Worm (Caenorhabditis elegans) whole organism, young adult: ENCODE data around the gene F55C12.4.
"Not testable (repeated sequence)": the region's sequence is repeated elsewhere in the genome, so short reads cannot be mapped to it uniquely, and the experiment has no call there.

Experiments
- C06A6.2 ChIP-seq: fragments of 200-800 bp; sonication (Bioruptor generic); conservative IDR thresholded peaks from 2 replicates; pipeline ENCODE4 v1.3.6; 2022; ENCODE audit warnings: missing genetic modification characterization, missing compliant biosample characterization
- D2030.7 ChIP-seq: fragments of 200-800 bp; sonication (Bioruptor generic); IDR thresholded peaks from 2 replicates; pipeline ENCODE4 v1.3.6; 2022; ENCODE audit warnings: missing genetic modification reagents, missing genetic modification characterization, missing compliant biosample characterization
- F10E7.11 ChIP-seq: sonication (generic microtip); optimal IDR thresholded peaks from 2 replicates; lab custom pipeline; 2017; ENCODE audit warnings: mild to moderate bottlenecking, missing genetic modification characterization, moderate library complexity, missing compliant biosample characterization
- F22D6.2 ChIP-seq: sonication (generic microtip); optimal IDR thresholded peaks from 2 replicates; lab custom pipeline; 2016; ENCODE audit warnings: mild to moderate bottlenecking, missing genetic modification characterization, missing compliant biosample characterization
- F33H1.4 ChIP-seq: fragments of 200-800 bp; sonication (Bioruptor generic); IDR thresholded peaks from 2 replicates; pipeline ENCODE4 v1.3.6; 2022; ENCODE audit warnings: missing genetic modification reagents, missing genetic modification characterization, missing compliant biosample characterization
- F52B5.7 ChIP-seq: sonication (generic microtip); optimal IDR thresholded peaks from 2 replicates; lab custom pipeline; 2016; ENCODE audit warnings: mild to moderate bottlenecking, missing genetic modification characterization, missing compliant biosample characterization
- F57A8.1 ChIP-seq: fragments of 200-800 bp; sonication (Bioruptor generic); optimal IDR thresholded peaks from 2 replicates; lab custom pipeline; 2018; ENCODE audit warnings: mild to moderate bottlenecking, missing genetic modification characterization, moderate library complexity, missing compliant biosample characterization
- T26A5.8 ChIP-seq: sonication (generic microtip); optimal IDR thresholded peaks from 2 replicates; lab custom pipeline; 2016; ENCODE audit warnings: missing genetic modification characterization, missing compliant biosample characterization
- akir-1 ChIP-seq: fragments of 200-800 bp; sonication (Bioruptor generic); optimal IDR thresholded peaks from 2 replicates; lab custom pipeline; 2018; ENCODE audit warnings: mild to moderate bottlenecking, missing genetic modification characterization, moderate library complexity, missing compliant biosample characterization
- ama-1 ChIP-seq, 3 experiments: fragments of 150-350 bp in 1 of 3; sonication (generic microtip) in 2 of 3; optimal IDR thresholded peaks; 2 replicates each; lab custom pipeline; 2014 to 2018; ENCODE audit warnings: missing biosample characterization in 2 of 3, missing genetic modification characterization in 2 of 3, missing genetic modification reagents in 2 of 3
- aptf-3 ChIP-seq: fragments of 200-800 bp; sonication (Bioruptor generic); IDR thresholded peaks from 2 replicates; pipeline ENCODE4 v1.3.6; 2022; ENCODE audit warnings: missing genetic modification characterization, missing compliant biosample characterization
- attf-6 ChIP-seq: fragments of 200-800 bp; sonication (Bioruptor generic); IDR thresholded peaks from 2 replicates; pipeline ENCODE4 v1.3.6; 2022; ENCODE audit warnings: missing genetic modification reagents, missing genetic modification characterization, missing compliant biosample characterization
- ceh-27 ChIP-seq: fragments of 200-800 bp; sonication (Bioruptor generic); optimal IDR thresholded peaks from 2 replicates; lab custom pipeline; 2018; ENCODE audit warnings: mild to moderate bottlenecking, missing genetic modification characterization, moderate library complexity, missing compliant biosample characterization
- ceh-79 ChIP-seq: sonication (generic microtip); optimal IDR thresholded peaks from 2 replicates; lab custom pipeline; 2017; ENCODE audit warnings: mild to moderate bottlenecking, missing genetic modification characterization, missing compliant biosample characterization
- chd-7 ChIP-seq: sonication (generic microtip); optimal IDR thresholded peaks from 2 replicates; lab custom pipeline; 2016; ENCODE audit warnings: mild to moderate bottlenecking, missing genetic modification characterization, moderate library complexity, missing compliant biosample characterization
- efl-1 ChIP-seq: fragments of 150-350 bp; optimal IDR thresholded peaks from 2 replicates; lab custom pipeline; 2014; ENCODE audit warnings: missing biosample characterization, missing genetic modification reagents, missing genetic modification characterization
- egrh-3 ChIP-seq: fragments of 200-800 bp; sonication (Bioruptor generic); IDR thresholded peaks from 2 replicates; pipeline ENCODE4 v1.3.6; 2022; ENCODE audit warnings: missing genetic modification reagents, missing genetic modification characterization, missing compliant biosample characterization
- ets-4 ChIP-seq: fragments of 200-800 bp; sonication (Bioruptor generic); optimal IDR thresholded peaks from 2 replicates; lab custom pipeline; 2018; ENCODE audit warnings: mild to moderate bottlenecking, missing genetic modification characterization, missing compliant biosample characterization
- him-1 ChIP-seq: sonication (generic microtip); optimal IDR thresholded peaks from 2 replicates; lab custom pipeline; 2016; ENCODE audit warnings: missing genotype, missing genetic modification reagents, missing genetic modification characterization, missing compliant biosample characterization
- hmg-1.2 ChIP-seq: fragments of 200-800 bp; sonication (Bioruptor generic); IDR thresholded peaks from 2 replicates; pipeline ENCODE4 v1.3.6; 2022; ENCODE audit warnings: missing genetic modification reagents, missing genetic modification characterization, missing compliant biosample characterization
- lag-1 ChIP-seq: fragments of 200-800 bp; sonication (Bioruptor generic); IDR thresholded peaks from 2 replicates; pipeline ENCODE4 v1.3.6; 2022; ENCODE audit warnings: missing genetic modification reagents, missing genetic modification characterization, missing compliant biosample characterization
- let-526 ChIP-seq: fragments of 200-800 bp; sonication (Bioruptor generic); IDR thresholded peaks from 2 replicates; pipeline ENCODE4 v1.3.6; 2022; ENCODE audit warnings: missing genetic modification reagents, missing genetic modification characterization, missing compliant biosample characterization
- let-607 ChIP-seq, 2 experiments: fragments of 200-800 bp in 1 of 2; sonication (Bioruptor generic) in 1 of 2; sonication (generic microtip) in 1 of 2; optimal IDR thresholded peaks; 2 replicates each; lab custom pipeline; 2016 to 2018; ENCODE audit warnings: mild to moderate bottlenecking in 2 of 2, missing compliant biosample characterization in 2 of 2, missing genetic modification characterization in 2 of 2, moderate library complexity in 2 of 2, missing genotype in 1 of 2
- lin-26 ChIP-seq: fragments of 200-800 bp; sonication (Bioruptor generic); IDR thresholded peaks from 2 replicates; pipeline ENCODE4 v1.3.6; 2022; ENCODE audit warnings: missing genetic modification reagents, missing genetic modification characterization, missing compliant biosample characterization
- lin-35 ChIP-seq, 3 experiments: fragments of 150-350 bp in 2 of 3; sonication (generic microtip) in 1 of 3; optimal IDR thresholded peaks; 2 replicates each; lab custom pipeline; 2014 to 2018; ENCODE audit warnings: missing biosample characterization in 3 of 3, missing genetic modification characterization in 3 of 3, missing genetic modification reagents in 3 of 3
- lin-54 ChIP-seq: fragments of 200-800 bp; sonication (Bioruptor generic); optimal IDR thresholded peaks from 2 replicates; lab custom pipeline; 2018; ENCODE audit warnings: mild to moderate bottlenecking, missing genetic modification characterization, missing compliant biosample characterization
- mcd-1 ChIP-seq: fragments of 200-800 bp; sonication (Bioruptor generic); IDR thresholded peaks from 2 replicates; pipeline ENCODE4 v1.3.6; 2022; ENCODE audit warnings: missing genetic modification reagents, missing genetic modification characterization, missing compliant biosample characterization
- nhr-179 ChIP-seq: sonication (generic microtip); optimal IDR thresholded peaks from 2 replicates; lab custom pipeline; 2016; ENCODE audit warnings: mild to moderate bottlenecking, missing genetic modification characterization, missing compliant biosample characterization
- nhr-27 ChIP-seq: fragments of 200-800 bp; sonication (Bioruptor generic); optimal IDR thresholded peaks from 2 replicates; lab custom pipeline; 2018; ENCODE audit warnings: mild to moderate bottlenecking, missing genetic modification characterization, moderate library complexity, missing compliant biosample characterization
- nhr-90 ChIP-seq: sonication (generic microtip); optimal IDR thresholded peaks from 2 replicates; lab custom pipeline; 2016; ENCODE audit warnings: missing genotype, mild to moderate bottlenecking, missing genetic modification characterization, missing compliant biosample characterization
- pbrm-1 ChIP-seq: fragments of 200-800 bp; sonication (Bioruptor generic); IDR thresholded peaks from 2 replicates; pipeline ENCODE4 v1.3.6; 2022; ENCODE audit warnings: missing genetic modification reagents, missing genetic modification characterization, missing compliant biosample characterization
- pha-4 ChIP-seq: fragments of 150-350 bp; sonication (generic microtip); optimal IDR thresholded peaks from 2 replicates; lab custom pipeline; 2014; ENCODE audit warnings: missing biosample characterization, missing genetic modification reagents, missing genetic modification characterization
- repo-1 ChIP-seq: sonication (generic microtip); optimal IDR thresholded peaks from 2 replicates; lab custom pipeline; 2017; ENCODE audit warnings: mild to moderate bottlenecking, missing genetic modification characterization, missing compliant biosample characterization
- snpc-4 ChIP-seq, 5 experiments: fragments of 150-350 bp in 1 of 5; sonication (generic microtip) in 4 of 5; optimal IDR thresholded peaks; 2 replicates each; lab custom pipeline; 2014 to 2018; ENCODE audit warnings: missing genetic modification characterization in 5 of 5, missing biosample characterization in 3 of 5, antibody characterized with exemption in 2 of 5, mild to moderate bottlenecking in 2 of 5, missing compliant biosample characterization in 2 of 5, missing genotype in 2 of 5, moderate library complexity in 2 of 5, missing genetic modification reagents in 1 of 5
- sptf-2 ChIP-seq: fragments of 200-800 bp; sonication (Bioruptor generic); optimal IDR thresholded peaks from 2 replicates; lab custom pipeline; 2018; ENCODE audit warnings: mild to moderate bottlenecking, missing genetic modification characterization, missing compliant biosample characterization
- tbp1 ChIP-seq: fragments of 200-800 bp; sonication (Bioruptor generic); optimal IDR thresholded peaks from 2 replicates; lab custom pipeline; 2018; ENCODE audit warnings: mild to moderate bottlenecking, missing genetic modification characterization, missing compliant biosample characterization
- tlf-1 ChIP-seq: fragments of 200-800 bp; sonication (Bioruptor generic); optimal IDR thresholded peaks from 2 replicates; lab custom pipeline; 2018; ENCODE audit warnings: mild to moderate bottlenecking, missing genetic modification characterization, missing compliant biosample characterization
- zfh-2 ChIP-seq: fragments of 200-800 bp; sonication (Bioruptor generic); conservative IDR thresholded peaks from 2 replicates; pipeline ENCODE4 v1.3.6; 2022; ENCODE audit warnings: missing genetic modification reagents, missing genetic modification characterization, missing compliant biosample characterization
- ztf-18 ChIP-seq: sonication (generic microtip); optimal IDR thresholded peaks from 2 replicates; lab custom pipeline; 2016; ENCODE audit warnings: missing genotype, mild to moderate bottlenecking, missing genetic modification characterization, missing compliant biosample characterization
- ztf-26 ChIP-seq: sonication (generic microtip); optimal IDR thresholded peaks from 2 replicates; lab custom pipeline; 2017; ENCODE audit warnings: missing genetic modification characterization, missing compliant biosample characterization
- ztf-28 ChIP-seq: fragments of 200-800 bp; sonication (Bioruptor generic); IDR thresholded peaks from 2 replicates; pipeline ENCODE4 v1.3.6; 2022; ENCODE audit warnings: missing genetic modification reagents, missing genetic modification characterization, missing compliant biosample characterization

Gene F55C12.4

DNA sequence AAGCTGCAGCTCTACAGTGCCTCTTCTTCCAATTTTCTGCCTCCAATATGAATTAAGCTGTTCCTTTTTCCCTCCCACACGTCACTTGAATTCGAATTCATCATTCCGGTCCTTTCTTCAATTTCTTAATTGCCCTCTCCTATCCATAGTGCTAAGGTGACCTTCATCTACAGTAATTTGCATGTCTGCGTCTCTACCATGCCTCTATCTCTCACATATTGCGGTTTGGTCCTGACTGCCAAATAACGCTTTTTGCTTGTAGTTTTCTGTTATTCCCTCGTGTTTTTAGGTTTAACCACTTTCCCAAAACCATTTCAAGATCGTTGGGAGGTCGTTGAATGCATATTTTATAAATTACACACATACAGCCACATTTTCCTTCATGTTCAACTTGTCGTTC lies 22.5 kb upstream of the F55C12.4 start:
- TF ChIP-seq repo-1 (tag; lab: Kevin White, UChicago) = no peak
- no peak for TF ChIP-seq him-1 (tag; lab: Kevin White, UChicago)
- 0 out of 2 replicates have a peak, but pooled peaks have one; percentile 25 for TF ChIP-seq lin-26 (GFP tag; lab: Robert Waterston, UW)
- TF ChIP-seq ceh-79 (tag; lab: Kevin White, UChicago) = no peak

DNA sequence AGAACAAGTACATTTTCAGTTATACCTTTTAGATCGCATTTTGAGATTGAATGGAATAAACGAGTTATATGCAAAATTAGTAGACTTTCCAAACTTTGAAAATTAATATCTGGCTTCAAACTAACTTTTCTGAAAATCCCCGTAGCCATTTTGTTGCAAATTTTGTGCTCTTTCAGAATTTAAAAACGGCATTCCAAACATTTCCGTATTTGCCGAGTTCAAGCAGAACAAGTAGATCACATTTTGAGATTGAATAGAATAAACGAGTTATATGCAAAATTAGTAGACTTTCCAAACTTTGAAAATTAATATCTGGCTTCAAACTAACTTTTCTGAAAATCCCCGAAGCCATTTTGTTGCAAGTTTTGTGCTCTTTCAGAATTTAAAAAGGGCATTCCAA lies 18.3 kb upstream of the F55C12.4 start, which contains the start of gene F55C12.2:
Gene F55C12.2 (plus strand): TSS at position 301 of the 400 bp plus-strand sequence.
- TF ChIP-seq aptf-3 (GFP tag; lab: Robert Waterston, UW); egrh-3 (GFP tag; lab: Robert Waterston, UW); F52B5.7: not testable (repeated sequence)

DNA sequence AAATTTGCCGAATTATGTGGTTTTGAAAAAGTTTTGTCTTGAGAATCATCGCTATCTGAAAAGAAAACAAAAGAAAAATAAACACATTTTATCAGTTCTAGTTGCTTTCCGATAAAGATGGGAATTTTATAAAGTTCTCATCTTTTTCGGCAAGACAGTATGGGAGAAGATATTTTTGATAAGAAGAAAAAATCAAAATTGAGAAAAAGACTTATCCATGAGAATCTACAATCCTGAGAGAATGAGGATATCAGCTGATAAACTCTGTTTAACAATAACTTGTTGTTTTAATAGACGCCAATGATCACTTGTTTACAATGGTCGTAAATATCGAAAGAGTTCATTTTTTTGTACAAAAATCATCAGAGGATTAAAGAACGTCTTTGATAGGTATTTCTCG lies 17.8 kb upstream of the F55C12.4 start, which contains the start of gene F55C12.6:
Gene F55C12.6 (minus strand): TSS at position 101 of the 400 bp plus-strand sequence.
- TF ChIP-seq F57A8.1 (GFP tag; lab: Kevin White, UChicago) (no peak), ets-4 (no peak), lin-54 (GFP tag; lab: Kevin White, UChicago) (no peak), chd-7 (tag; lab: Kevin White, UChicago) (no peak), sptf-2 (no peak), tlf-1 (no peak), nhr-90 (tag; lab: Kevin White, UChicago) (no peak), ztf-18 (tag; lab: Kevin White, UChicago) (no peak), F10E7.11 (tag; lab: Kevin White, UChicago) (no peak), lag-1 (GFP tag; lab: Robert Waterston, UW) (no peak), ceh-27 (GFP tag; lab: Kevin White, UChicago) (no peak), F22D6.2 (tag; lab: Kevin White, UChicago) (no peak), T26A5.8 (tag; lab: Kevin White, UChicago) (no peak), lin-35 (GFP tag; optimal IDR thresholded peaks at IDR 0.05; lab: Kevin White, UChicago) (no peak), nhr-179 (no peak), ztf-26 (tag; lab: Kevin White, UChicago) (no peak), C06A6.2 (GFP tag; lab: Robert Waterston, UW) (no peak)

DNA sequence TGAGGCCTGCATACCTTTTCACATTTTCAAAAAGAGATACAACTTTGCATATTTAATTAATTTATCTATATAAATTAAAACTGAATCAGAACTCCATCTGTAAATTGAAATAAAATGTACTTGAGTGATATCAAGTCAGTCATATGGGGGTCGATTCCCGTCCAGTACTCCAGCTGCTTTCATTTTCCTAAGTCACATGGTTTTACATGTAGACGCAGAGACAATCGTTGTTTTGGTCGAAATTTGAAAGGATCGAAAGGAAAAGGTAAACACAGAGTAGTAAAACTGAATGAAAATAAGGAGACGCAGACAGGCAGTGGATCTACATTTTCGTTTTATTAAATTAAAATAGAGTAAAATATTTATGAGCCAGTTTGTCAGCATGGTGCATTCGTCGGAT lies 15.9 kb upstream of the F55C12.4 start:
- TF ChIP-seq pha-4 (tag; lab: Kevin White, UChicago) (peak; percentile 26), tlf-1 (no peak)

DNA sequence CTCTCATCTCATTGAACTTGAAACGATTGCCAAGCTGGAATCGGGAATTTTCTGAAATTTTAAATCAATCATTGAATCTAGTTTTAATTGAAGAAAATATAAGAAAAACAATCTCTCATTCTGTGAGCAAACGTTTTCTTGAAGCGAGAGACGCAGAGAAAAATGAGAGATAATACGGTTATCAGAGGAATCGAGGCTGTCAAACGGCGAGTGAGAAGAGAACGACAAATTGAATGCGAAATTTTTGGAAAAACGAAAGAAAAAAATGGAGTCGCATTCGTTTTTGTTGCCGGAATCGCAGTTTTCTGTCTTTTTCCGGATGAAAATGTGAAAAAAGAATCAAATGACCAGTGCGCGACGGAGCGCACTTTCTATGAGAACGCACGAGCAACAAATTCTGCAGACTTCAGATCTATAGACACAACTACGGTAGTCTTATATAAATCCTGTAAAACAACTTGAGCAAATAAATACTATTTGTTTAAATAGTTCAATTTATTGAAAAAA lies 15.4 kb upstream of the F55C12.4 start, which contains the start of gene tex-2:
Gene tex-2 (minus strand): TSS at position 51 of the 507 bp plus-strand sequence.
- TF ChIP-seq ama-1 (optimal IDR thresholded peaks at IDR 0.05; lab: Kevin White, UChicago) = no peak
- no peak for TF ChIP-seq ama-1 (GFP tag; optimal IDR thresholded peaks at IDR 0.05; lab: Kevin White, UChicago)
- TF ChIP-seq attf-6 (GFP tag; lab: Robert Waterston, UW) = no peak
- TF ChIP-seq D2030.7 = peak; percentile 39; the same call in 1 of the 2 replicates
- peak; percentile 70; the same call in 1 of the 2 replicates for TF ChIP-seq hmg-1.2 (GFP tag; lab: Robert Waterston, UW)
- TF ChIP-seq snpc-4 (GFP tag; optimal IDR thresholded peaks at IDR 0.05; lab: Kevin White, UChicago) = no peak
- TF ChIP-seq snpc-4 (tag; optimal IDR thresholded peaks at IDR 0.05; lab: Kevin White, UChicago) = peak in 1 of 4 experiments; percentile 51
- TF ChIP-seq let-607 (tag; optimal IDR thresholded peaks at IDR 0.05; lab: Kevin White, UChicago) = peak in 1 of 2 experiments; percentile 12
- TF ChIP-seq pbrm-1 (GFP tag; lab: Robert Waterston, UW) = peak; percentile 47; the same call in 1 of the 2 replicates
- TF ChIP-seq zfh-2 (GFP tag; lab: Robert Waterston, UW) = peak; percentile 33; the same call in 1 of the 2 replicates
- no peak for TF ChIP-seq ztf-28 (GFP tag; lab: Robert Waterston, UW)
- no peak for TF ChIP-seq nhr-27 (tag; lab: Kevin White, UChicago)
- peak; percentile 11 for TF ChIP-seq tbp1 (GFP tag; lab: Kevin White, UChicago)
- no peak for TF ChIP-seq F33H1.4 (GFP tag; lab: Robert Waterston, UW)
- peak; percentile 20 for TF ChIP-seq lin-54 (GFP tag; lab: Kevin White, UChicago)
- peak; percentile 85 for TF ChIP-seq mcd-1 (GFP tag; lab: Robert Waterston, UW)
- no peak for TF ChIP-seq let-526
- no peak for TF ChIP-seq efl-1 (GFP tag; lab: Kevin White, UChicago)
- TF ChIP-seq akir-1 = no peak
